Fruit fly (Drosophila melanogaster) whole organism, wandering third instar larva: Measurements from ENCODE around the gene CG11899.
A peak's percentile ranks its signal among the peaks of the same experiment; 100 is the strongest.

Source experiments
- Abd-B ChIP-seq: fragments of >200 bp; optimal IDR thresholded peaks from 2 replicates; lab custom pipeline; 2017; ENCODE audit warnings: missing biosample characterization, missing genetic modification characterization
- CG32264 ChIP-seq: fragments of 200-800 bp; sonication (Bioruptor generic); optimal IDR thresholded peaks from 2 replicates; lab custom pipeline; 2016; ENCODE audit warnings: missing biosample characterization, missing genetic modification characterization
- CG9705 ChIP-seq: fragments of 200-800 bp; sonication (Bioruptor generic); optimal IDR thresholded peaks from 2 replicates; lab custom pipeline; 2018; ENCODE audit warnings: missing biosample characterization, mild to moderate bottlenecking, missing genetic modification characterization
- CrebA ChIP-seq: fragments of 200-800 bp; sonication (Bioruptor generic); optimal IDR thresholded peaks from 2 replicates; lab custom pipeline; 2016; ENCODE audit warnings: missing biosample characterization, mild to moderate bottlenecking, missing genetic modification characterization, borderline replicate concordance
- Dfd ChIP-seq: fragments of >200 bp; optimal IDR thresholded peaks from 2 replicates; lab custom pipeline; 2017; ENCODE audit warnings: missing biosample characterization, missing genetic modification characterization
- Dif ChIP-seq: fragments of 200-275, 200-300 bp; sonication (Bioruptor generic); optimal IDR thresholded peaks from 2 replicates; lab custom pipeline; 2018; ENCODE audit warnings: missing biosample characterization, missing genetic modification characterization; ENCODE audit not compliant: partially characterized antibody
- GATAd ChIP-seq: sonication (Bioruptor generic); optimal IDR thresholded peaks from 2 replicates; lab custom pipeline; 2016; ENCODE audit warnings: missing biosample characterization, missing genetic modification characterization
- HLH106 ChIP-seq: fragments of 200-800 bp; optimal IDR thresholded peaks from 3 replicates; lab custom pipeline; 2019; ENCODE audit warnings: missing biosample characterization, mild to moderate bottlenecking, missing genetic modification characterization, moderate library complexity
- Hnf4 ChIP-seq: fragments of 200-800 bp; sonication (Bioruptor generic); optimal IDR thresholded peaks from 2 replicates; lab custom pipeline; 2016; ENCODE audit warnings: missing biosample characterization, mild to moderate bottlenecking, missing genetic modification characterization
- Hr78 ChIP-seq: fragments of >200 bp; optimal IDR thresholded peaks from 2 replicates; lab custom pipeline; 2017; ENCODE audit warnings: missing biosample characterization, missing genetic modification characterization
- Hr83 ChIP-seq: fragments of 200-300 bp; sonication (Bioruptor generic); optimal IDR thresholded peaks from 2 replicates; lab custom pipeline; 2016; ENCODE audit warnings: missing biosample characterization, mild to moderate bottlenecking, missing genetic modification characterization, moderate library complexity; ENCODE audit not compliant: poor library complexity, severe bottlenecking
- Jra ChIP-seq: sonication (Bioruptor generic); optimal IDR thresholded peaks from 2 replicates; lab custom pipeline; 2016; ENCODE audit warnings: missing biosample characterization, missing genetic modification characterization
- Mio ChIP-seq: sonication (Bioruptor generic); optimal IDR thresholded peaks from 2 replicates; lab custom pipeline; 2016; ENCODE audit warnings: missing biosample characterization, missing genetic modification characterization
- Myc ChIP-seq: fragments of >200 bp; optimal IDR thresholded peaks from 2 replicates; lab custom pipeline; 2017
- N ChIP-seq: fragments of >200 bp; optimal IDR thresholded peaks from 2 replicates; lab custom pipeline; 2018; ENCODE audit warnings: missing biosample characterization, missing external identifiers, missing genetic modification characterization
- OdsH ChIP-seq: fragments of 200-800 bp; sonication (Bioruptor generic); optimal IDR thresholded peaks from 2 replicates; lab custom pipeline; 2016; ENCODE audit warnings: missing biosample characterization, mild to moderate bottlenecking, missing genetic modification characterization
- Rel ChIP-seq, 2 experiments: fragments of 200-800 bp; sonication (Bioruptor generic) in 1 of 2; optimal IDR thresholded peaks; 2 replicates in 1 of 2; 3 replicates in 1 of 2; lab custom pipeline; 2016 to 2019; ENCODE audit warnings: mild to moderate bottlenecking in 2 of 2, missing biosample characterization in 2 of 2, missing genetic modification characterization in 2 of 2, moderate library complexity in 1 of 2
- Sp1 ChIP-seq: fragments of 200-800 bp; sonication (Bioruptor generic); optimal IDR thresholded peaks from 3 replicates; lab custom pipeline; 2019; ENCODE audit warnings: missing biosample characterization, mild to moderate bottlenecking, missing genetic modification characterization, moderate library complexity
- Vsx2 ChIP-seq: fragments of 200-300, 225-300 bp; sonication (Bioruptor generic); optimal IDR thresholded peaks from 2 replicates; lab custom pipeline; 2018; ENCODE audit warnings: missing biosample characterization, missing genetic modification characterization; ENCODE audit not compliant: partially characterized antibody
- br ChIP-seq: fragments of 200-800 bp; sonication (Bioruptor generic); optimal IDR thresholded peaks from 2 replicates; lab custom pipeline; 2016; ENCODE audit warnings: missing biosample characterization, missing genetic modification characterization
- brk ChIP-seq: fragments of 200-800 bp; sonication (Bioruptor generic); optimal IDR thresholded peaks from 2 replicates; lab custom pipeline; 2016; ENCODE audit warnings: missing biosample characterization, mild to moderate bottlenecking, missing genetic modification characterization
- dl ChIP-seq, 2 experiments: fragments of 175-275, 200-275 bp in 1 of 2; fragments of 200-275 bp in 1 of 2; sonication (Bioruptor generic); optimal IDR thresholded peaks; lab custom pipeline; 2018; ENCODE audit warnings: mild to moderate bottlenecking in 2 of 2, missing biosample characterization in 2 of 2, missing genetic modification characterization in 2 of 2, moderate library complexity in 2 of 2; ENCODE audit not compliant: partially characterized antibody in 2 of 2, insufficient read depth in 1 of 2
- dmrt93B ChIP-seq: fragments of 200-800 bp; sonication (Bioruptor generic); optimal IDR thresholded peaks from 2 replicates; lab custom pipeline; 2018; ENCODE audit warnings: missing biosample characterization, mild to moderate bottlenecking, missing genetic modification characterization
- dsf ChIP-seq: sonication (Bioruptor generic); optimal IDR thresholded peaks from 2 replicates; lab custom pipeline; 2016; ENCODE audit warnings: missing biosample characterization, missing genetic modification characterization, borderline replicate concordance
- ey ChIP-seq: fragments of 200-800 bp; sonication (Bioruptor generic); optimal IDR thresholded peaks from 2 replicates; lab custom pipeline; 2016; ENCODE audit warnings: missing biosample characterization, missing genetic modification characterization
- foxo ChIP-seq, 2 experiments: fragments of 200-800 bp; sonication (Bioruptor generic); optimal IDR thresholded peaks; 2 replicates in 1 of 2; 3 replicates in 1 of 2; lab custom pipeline; 2016 to 2017; ENCODE audit warnings: missing biosample characterization in 2 of 2, missing genetic modification characterization in 2 of 2
- fru ChIP-seq: fragments of 200-800 bp; sonication (Bioruptor generic); optimal IDR thresholded peaks from 3 replicates; lab custom pipeline; 2016; ENCODE audit warnings: missing biosample characterization, mild to moderate bottlenecking, missing genetic modification characterization
- h ChIP-seq: fragments of 200-800 bp; sonication (Bioruptor generic); optimal IDR thresholded peaks from 3 replicates; lab custom pipeline; 2016; ENCODE audit warnings: missing biosample characterization, mild to moderate bottlenecking, missing genetic modification characterization
- jim ChIP-seq: fragments of 175-275, 200-325 bp; sonication (Bioruptor generic); optimal IDR thresholded peaks from 2 replicates; lab custom pipeline; 2016; ENCODE audit warnings: missing biosample characterization, mild to moderate bottlenecking, missing genetic modification characterization
- lola ChIP-seq: fragments of >200 bp; optimal IDR thresholded peaks from 2 replicates; lab custom pipeline; 2017; ENCODE audit warnings: missing biosample characterization, missing genetic modification characterization
- pan ChIP-seq: fragments of >200 bp; optimal IDR thresholded peaks from 2 replicates; lab custom pipeline; 2017
- psq ChIP-seq: fragments of 200-800 bp; sonication (Bioruptor generic); optimal IDR thresholded peaks from 3 replicates; lab custom pipeline; 2017; ENCODE audit warnings: missing biosample characterization, mild to moderate bottlenecking, missing genetic modification characterization, moderate library complexity
- rgr ChIP-seq: fragments of 200-800 bp; sonication (Bioruptor generic); optimal IDR thresholded peaks from 3 replicates; lab custom pipeline; 2016; ENCODE audit warnings: missing biosample characterization, mild to moderate bottlenecking, missing genetic modification characterization
- sage ChIP-seq: fragments of 200-800 bp; sonication (Bioruptor generic); optimal IDR thresholded peaks from 2 replicates; lab custom pipeline; 2016; ENCODE audit warnings: missing biosample characterization, mild to moderate bottlenecking, missing genetic modification characterization
- sv ChIP-seq: fragments of 200-800 bp; sonication (Bioruptor generic); optimal IDR thresholded peaks from 3 replicates; lab custom pipeline; 2016; ENCODE audit warnings: missing biosample characterization, missing genetic modification characterization
- tai ChIP-seq: sonication (Bioruptor generic); optimal IDR thresholded peaks from 2 replicates; lab custom pipeline; 2016; ENCODE audit warnings: missing biosample characterization, missing genetic modification characterization
- usp ChIP-seq: fragments of >200 bp; optimal IDR thresholded peaks from 2 replicates; lab custom pipeline; 2017; ENCODE audit warnings: missing biosample characterization, missing genetic modification characterization
- woc ChIP-seq: sonication (Bioruptor generic); optimal IDR thresholded peaks from 2 replicates; lab custom pipeline; 2016; ENCODE audit warnings: missing biosample characterization, mild to moderate bottlenecking, missing genetic modification characterization

CG11899 gene

DNA sequence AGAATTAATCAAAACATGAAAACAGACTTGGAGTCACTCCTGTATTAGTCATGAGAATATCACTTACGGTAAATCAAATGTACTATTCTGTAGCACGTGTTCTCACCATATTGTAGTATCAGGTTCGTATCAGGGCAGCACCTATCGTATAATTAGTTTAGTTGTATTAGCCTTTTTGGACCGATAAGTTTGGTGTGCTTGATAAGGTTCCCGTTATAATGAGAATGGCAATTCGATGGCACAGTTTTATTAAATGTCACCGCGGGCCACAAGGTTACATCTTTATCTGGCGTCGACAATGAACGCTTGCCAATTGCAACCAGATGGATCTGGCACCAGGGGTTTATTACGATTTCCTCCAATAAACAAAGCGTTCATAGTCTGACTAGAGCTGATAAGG is 41.5 kb upstream of the CG11899 start:
- TF ChIP-seq lola (no peak), dl (GFP tag; optimal IDR thresholded peaks at IDR 0.05; lab: Kevin White, UChicago; ENCODE audit: insufficient read depth in 1 of 2, partially characterized antibody in 2 of 2) (no peak), Hr83 (no peak), ey (GFP tag; lab: Kevin White, UChicago) (no peak), Dfd (GFP tag; lab: Kevin White, UChicago) (no peak), sv (no peak), Jra (GFP tag; lab: Kevin White, UChicago) (no peak), dsf (GFP tag; lab: Kevin White, UChicago) (no peak), foxo (GFP tag; optimal IDR thresholded peaks at IDR 0.05; lab: Kevin White, UChicago) (no peak), sage (GFP tag; lab: Kevin White, UChicago) (no peak), jim (GFP tag; lab: Kevin White, UChicago) (no peak), h (GFP tag; lab: Kevin White, UChicago) (no peak), CrebA (GFP tag; lab: Kevin White, UChicago) (no peak), Myc (no peak), GATAd (no peak)

- TF ChIP-seq Rel (GFP tag; optimal IDR thresholded peaks at IDR 0.05; lab: Kevin White, UChicago), result no peak
- peak; percentile 85 for TF ChIP-seq Rel (tag; optimal IDR thresholded peaks at IDR 0.05; lab: Kevin White, UChicago)
- TF ChIP-seq CG32264 (GFP tag; lab: Kevin White, UChicago), result no peak
- no peak for TF ChIP-seq sv
These were observed 40.6 kb upstream of the CG11899 start for dm6 chr3R:29159620-29160019.

DNA sequence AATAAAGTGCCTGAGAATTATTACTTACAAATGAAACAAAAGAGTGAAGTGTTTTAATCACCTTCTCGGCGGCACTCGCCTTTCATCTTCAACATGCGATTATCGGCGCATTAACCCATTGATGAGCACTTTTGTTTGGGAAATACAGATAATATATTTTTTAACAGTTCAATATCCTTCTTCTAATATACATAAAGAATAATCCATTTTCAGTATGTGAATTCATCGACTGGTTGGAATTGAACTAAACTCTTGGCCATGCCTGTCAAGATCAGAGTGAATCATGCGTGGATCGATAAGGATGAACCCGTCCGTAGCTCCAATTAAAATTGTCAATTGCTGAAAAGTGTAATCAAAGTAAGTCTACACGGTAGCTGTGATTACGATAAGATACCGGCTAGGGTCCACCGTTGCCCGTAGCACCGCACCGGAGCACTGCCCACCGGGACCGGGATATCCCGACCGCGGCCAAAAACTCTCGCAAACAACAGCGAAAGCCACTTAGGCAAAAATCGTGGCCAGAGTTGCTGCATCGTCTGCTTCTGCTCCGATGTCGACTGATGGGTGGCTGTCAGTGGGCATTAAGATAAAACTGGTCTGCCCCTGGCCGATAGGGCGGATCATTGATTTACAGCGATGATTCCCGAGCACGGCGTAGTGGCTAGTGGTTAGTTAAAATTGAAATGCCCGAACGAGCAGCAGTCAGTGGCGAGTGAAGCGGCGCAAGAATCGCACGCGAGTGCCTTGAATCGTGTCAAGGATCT is 35.1 kb upstream of the CG11899 start, which contains the start of gene CG11898:
CG11898 (plus strand) TSS at position 714 of the 764 bp plus-strand sequence.
- TF ChIP-seq rgr (GFP tag; lab: Kevin White, UChicago) (peak; percentile 64), h (GFP tag; lab: Kevin White, UChicago) (peak; percentile 78), Dif (no peak), sv (no peak), dl (GFP tag; optimal IDR thresholded peaks at IDR 0.05; lab: Kevin White, UChicago; ENCODE audit: insufficient read depth in 1 of 2, partially characterized antibody in 2 of 2) (no peak), woc (GFP tag; lab: Kevin White, UChicago) (no peak), ey (GFP tag; lab: Kevin White, UChicago) (peak; percentile 54), dsf (GFP tag; lab: Kevin White, UChicago) (no peak), GATAd (no peak), usp (GFP tag; lab: Kevin White, UChicago) (no peak), CG9705 (GFP tag; lab: Kevin White, UChicago) (no peak), Jra (GFP tag; lab: Kevin White, UChicago) (no peak), OdsH (peak; percentile 35), pan (lab: Kevin White, UChicago) (no peak), br (peak; percentile 67), Sp1 (GFP tag; lab: Kevin White, UChicago) (no peak), CG32264 (GFP tag; lab: Kevin White, UChicago) (no peak), Mio (GFP tag; lab: Kevin White, UChicago) (no peak), Myc (no peak), CrebA (GFP tag; lab: Kevin White, UChicago) (no peak), Hnf4 (GFP tag; lab: Kevin White, UChicago) (no peak), tai (GFP tag; lab: Kevin White, UChicago) (no peak), N (GFP tag; lab: Kevin White, UChicago) (no peak), lola (no peak), Hr78 (GFP tag; lab: Kevin White, UChicago) (no peak), Abd-B (GFP tag; lab: Kevin White, UChicago) (no peak), brk (GFP tag; lab: Kevin White, UChicago) (no peak), foxo (GFP tag; optimal IDR thresholded peaks at IDR 0.05; lab: Kevin White, UChicago) (peak in 1 of 2 experiments; percentile 62), Hr83 (no peak), jim (GFP tag; lab: Kevin White, UChicago) (no peak), HLH106 (tag; lab: Kevin White, UChicago) (peak; percentile 40), sage (GFP tag; lab: Kevin White, UChicago) (no peak), Dfd (GFP tag; lab: Kevin White, UChicago) (no peak), fru (GFP tag; lab: Kevin White, UChicago) (peak; percentile 77), psq (GFP tag; lab: Kevin White, UChicago) (peak; percentile 16), Rel (GFP tag; optimal IDR thresholded peaks at IDR 0.05; lab: Kevin White, UChicago) (no peak), Rel (tag; optimal IDR thresholded peaks at IDR 0.05; lab: Kevin White, UChicago) (no peak), dmrt93B (GFP tag; lab: Kevin White, UChicago) (no peak), Vsx2 (GFP tag; lab: Kevin White, UChicago) (no peak)
